Fruit fly (Drosophila melanogaster): ENCODE measurements around the gene CG34174.
A peak's percentile ranks its signal among the peaks of the same experiment; 100 is the strongest.

The CG34174 gene

DNA sequence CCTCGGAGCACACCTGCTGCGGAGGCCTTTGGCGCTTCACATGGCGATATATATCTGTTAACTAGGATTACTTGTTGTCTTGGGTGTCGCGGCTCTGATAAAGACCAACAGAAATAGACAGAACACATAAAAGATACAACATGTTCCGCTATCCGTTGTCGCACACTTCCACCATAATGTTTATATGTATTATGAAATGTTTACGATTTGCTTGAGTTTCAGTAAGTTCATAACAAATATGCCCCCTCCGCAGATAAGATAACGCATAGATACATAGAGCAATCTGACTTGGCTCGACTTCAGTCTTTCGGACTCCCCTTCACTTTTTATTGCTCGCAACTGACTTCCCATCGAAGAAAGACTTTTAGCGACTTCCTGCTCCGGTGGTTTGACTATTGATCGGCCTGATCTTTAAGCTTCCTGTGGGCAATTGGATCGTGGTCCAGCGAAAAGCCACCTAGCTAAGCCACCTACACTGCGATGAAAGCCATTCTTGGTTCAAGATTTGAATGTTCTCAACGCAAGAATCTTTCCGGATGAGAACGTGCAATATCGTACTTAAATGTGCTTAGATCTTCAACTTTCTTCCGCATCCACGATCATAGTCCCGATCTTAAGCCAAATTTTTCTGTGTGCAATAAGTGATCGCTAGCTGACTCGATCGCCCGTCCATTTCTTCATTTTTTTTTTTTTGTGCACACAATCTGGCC lies 45.7 kb upstream of the CG34174 start (continued):
- no peak for TF ChIP-seq slbo (GFP tag; IDR thresholded peaks at IDR 0.05)
- no peak for TF ChIP-seq ERR (GFP tag; optimal IDR thresholded peaks at IDR 0.05)
- peak; percentile 70 for TF ChIP-seq CG6813 (GFP tag; optimal IDR thresholded peaks at IDR 0.05)
- TF ChIP-seq NFAT (GFP tag; IDR thresholded peaks at IDR 0.05) = no peak
- no peak for TF ChIP-seq hth (optimal IDR thresholded peaks at IDR 0.05)
- TF ChIP-seq en (GFP tag; optimal IDR thresholded peaks at IDR 0.05) = no peak
- no peak for TF ChIP-seq usp (GFP tag; optimal IDR thresholded peaks at IDR 0.05)
- no peak for TF ChIP-seq sim (GFP tag; IDR thresholded peaks at IDR 0.05)
- TF ChIP-seq CG12942 (GFP tag; optimal IDR thresholded peaks at IDR 0.05) = no peak
- TF ChIP-seq Pdp1 (GFP tag; optimal IDR thresholded peaks at IDR 0.05) = peak in 1 of 2 experiments; percentile 65
- no peak for TF ChIP-seq NC2β (GFP tag; optimal IDR thresholded peaks at IDR 0.05)
- no peak for TF ChIP-seq pfk (GFP tag; optimal IDR thresholded peaks at IDR 0.05)
- no peak for TF ChIP-seq Eip74EF (GFP tag; optimal IDR thresholded peaks at IDR 0.05)
- no peak for TF ChIP-seq bowl (GFP tag; IDR thresholded peaks at IDR 0.05)
- no peak for TF ChIP-seq Elba2 (GFP tag; optimal IDR thresholded peaks at IDR 0.05)
- no peak for TF ChIP-seq Gug (GFP tag; IDR thresholded peaks at IDR 0.05)
- TF ChIP-seq nerfin-2 (GFP tag; IDR thresholded peaks at IDR 0.05; ENCODE audit: partially characterized antibody) = no peak
- TF ChIP-seq ato (GFP tag; IDR thresholded peaks at IDR 0.05; ENCODE audit: partially characterized antibody) = no peak
- TF ChIP-seq her (GFP tag; optimal IDR thresholded peaks at IDR 0.05) = no peak
- peak; percentile 13 for TF ChIP-seq CG2712 (tag; optimal IDR thresholded peaks at IDR 0.05)
- no peak for TF ChIP-seq CG10147 (GFP tag; optimal IDR thresholded peaks at IDR 0.05)
- TF ChIP-seq amos (GFP tag; IDR thresholded peaks at IDR 0.05; ENCODE audit: partially characterized antibody) = no peak
- TF ChIP-seq Lim3 (GFP tag; IDR thresholded peaks at IDR 0.05) = 0 out of 2 replicates have a peak, but pooled peaks have one; percentile 6
- no peak for TF ChIP-seq Sry-δ (GFP tag; optimal IDR thresholded peaks at IDR 0.05)
- no peak for TF ChIP-seq Abd-B (GFP tag; optimal IDR thresholded peaks at IDR 0.05)
- peak; percentile 34 for TF ChIP-seq B-H2 (GFP tag; optimal IDR thresholded peaks at IDR 0.05)
- TF ChIP-seq sr (GFP tag; IDR thresholded peaks at IDR 0.05) = no peak
- TF ChIP-seq CG13296 (GFP tag; optimal IDR thresholded peaks at IDR 0.05) = peak; percentile 67
- TF ChIP-seq peb (GFP tag; IDR thresholded peaks at IDR 0.05) = no peak
- TF ChIP-seq cato (GFP tag; optimal IDR thresholded peaks at IDR 0.05; ENCODE audit: borderline replicate concordance) = no peak
- TF ChIP-seq ssp (GFP tag; IDR thresholded peaks at IDR 0.05) = no peak
- TF ChIP-seq Stat92E (GFP tag; optimal IDR thresholded peaks at IDR 0.05) = no peak
- no peak for TF ChIP-seq CG32772 (GFP tag; IDR thresholded peaks at IDR 0.05)
- TF ChIP-seq nau (GFP tag; optimal IDR thresholded peaks at IDR 0.05) = peak; percentile 16
- no peak for TF ChIP-seq eve (GFP tag; optimal IDR thresholded peaks at IDR 0.05)
- no peak for TF ChIP-seq CG34224 (GFP tag; IDR thresholded peaks at IDR 0.05; ENCODE audit: partially characterized antibody)
- peak; percentile 7 for TF ChIP-seq pros (GFP tag; optimal IDR thresholded peaks at IDR 0.05)
- peak; percentile 67 for TF ChIP-seq odd (GFP tag; optimal IDR thresholded peaks at IDR 0.05)
- no peak for TF ChIP-seq pum (GFP tag; optimal IDR thresholded peaks at IDR 0.05)
- TF ChIP-seq CG9437 (GFP tag; optimal IDR thresholded peaks at IDR 0.05) = no peak
- TF ChIP-seq CG6689 (GFP tag; IDR thresholded peaks at IDR 0.05) = no peak
- TF ChIP-seq stc (GFP tag; IDR thresholded peaks at IDR 0.05) = no peak; the same call in 1 of the 2 replicates
- no peak for TF ChIP-seq CG4854 (GFP tag; optimal IDR thresholded peaks at IDR 0.05)
- no peak for TF ChIP-seq Mrtf (GFP tag; IDR thresholded peaks at IDR 0.05)
- peak; percentile 74 for TF ChIP-seq CG12071 (GFP tag; optimal IDR thresholded peaks at IDR 0.05)
- no peak for TF ChIP-seq Camta (GFP tag; optimal IDR thresholded peaks at IDR 0.05)
- no peak for TF ChIP-seq zfh1 (GFP tag; IDR thresholded peaks at IDR 0.05)
- TF ChIP-seq ro (GFP tag; IDR thresholded peaks at IDR 0.05) = no peak
- TF ChIP-seq exex (tag; optimal IDR thresholded peaks at IDR 0.05) = peak; percentile 67
- no peak for TF ChIP-seq CG12236 (GFP tag; optimal IDR thresholded peaks at IDR 0.05)

Measured in whole organism, embryonic.